Worm (Caenorhabditis elegans) whole organism, L4 larva: ENCODE measurements around the gene srj-44.

Experiments used
- mdl-1 ChIP-seq, 2 experiments: fragments of 150-350 bp in 1 of 2; sonication (generic microtip) in 1 of 2; optimal IDR thresholded peaks; 2 replicates each; lab custom pipeline; 2014 to 2017; ENCODE audit warnings: missing biosample characterization in 2 of 2, missing genetic modification characterization in 2 of 2
- pha-4 ChIP-seq, 2 experiments: fragments of 150-350 bp in 1 of 2; fragments of 200-800 bp in 1 of 2; sonication (Bioruptor generic) in 1 of 2; IDR thresholded peaks in 1 of 2; optimal IDR thresholded peaks in 1 of 2; 2 replicates each; pipeline versions ENCODE4 v1.3.6 to Lab custom; 2014 to 2022; ENCODE audit warnings: missing genetic modification characterization in 2 of 2, missing genetic modification reagents in 2 of 2, missing biosample characterization in 1 of 2, missing compliant biosample characterization in 1 of 2

DNA sequence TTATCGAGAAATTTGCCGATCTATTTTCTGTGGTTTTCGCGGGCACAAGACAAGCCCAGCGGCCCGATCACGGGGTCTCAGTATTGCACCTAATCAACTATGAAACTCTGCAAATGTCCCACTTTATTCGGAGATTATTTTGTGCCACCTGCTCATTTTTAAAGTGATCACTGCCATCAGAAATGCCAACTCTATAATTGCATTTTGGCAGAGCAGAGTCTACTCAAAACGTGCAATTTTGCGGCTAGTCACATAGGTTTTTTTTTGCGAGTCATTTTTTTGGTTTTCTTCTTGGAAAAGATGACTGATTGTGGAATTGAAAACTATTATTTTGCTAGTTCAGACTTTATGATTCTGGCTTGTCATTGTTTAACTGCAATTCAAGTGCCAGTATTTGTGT, 19.2 kb upstream of the srj-44 start, which contains the start of gene srh-240:
- no peak for TF ChIP-seq mdl-1 (tag; optimal IDR thresholded peaks at IDR 0.05; lab: Kevin White, UChicago)
- TF ChIP-seq pha-4 (GFP tag; IDR thresholded peaks at IDR 0.05; lab: Robert Waterston, UW), result no peak
- no peak for TF ChIP-seq pha-4 (tag; optimal IDR thresholded peaks at IDR 0.05; lab: Kevin White, UChicago)
